Fruit fly (Drosophila melanogaster) whole organism, embryonic: ENCODE data around the gene CG12594.

Source experiments
- BtbVII ChIP-seq: fragments of 200-800 bp; sonication (Bioruptor generic); optimal IDR thresholded peaks from 3 replicates; lab custom pipeline; 2017; ENCODE audit warnings: missing biosample characterization, mild to moderate bottlenecking, missing genetic modification characterization
- CG10274 ChIP-seq: fragments of 200-800 bp; sonication (Bioruptor generic); optimal IDR thresholded peaks from 3 replicates; lab custom pipeline; 2017; ENCODE audit warnings: missing biosample characterization, mild to moderate bottlenecking, missing genetic modification characterization
- CG13296 ChIP-seq: fragments of 200-800 bp; sonication (Bioruptor generic); optimal IDR thresholded peaks from 3 replicates; lab custom pipeline; 2018; ENCODE audit warnings: missing biosample characterization, mild to moderate bottlenecking, missing genetic modification characterization
- CG1602 ChIP-seq: fragments of 200-800 bp; sonication (Bioruptor generic); optimal IDR thresholded peaks from 3 replicates; lab custom pipeline; 2016; ENCODE audit warnings: missing biosample characterization, missing genetic modification characterization
- CG17568 ChIP-seq: fragments of 200-800 bp; sonication (Bioruptor generic); optimal IDR thresholded peaks from 2 replicates; lab custom pipeline; 2018; ENCODE audit warnings: missing biosample characterization, mild to moderate bottlenecking, missing genetic modification characterization, moderate library complexity
- CG17829 ChIP-seq: fragments of 200-800 bp; optimal IDR thresholded peaks from 2 replicates; lab custom pipeline; 2019; ENCODE audit warnings: missing biosample characterization, mild to moderate bottlenecking, missing genetic modification characterization, moderate library complexity
- CG1832 ChIP-seq: fragments of 200-800 bp; sonication (Bioruptor generic); optimal IDR thresholded peaks from 2 replicates; lab custom pipeline; 2017; ENCODE audit warnings: missing biosample characterization, mild to moderate bottlenecking, missing genetic modification characterization, inconsistent platforms
- CG2116 ChIP-seq: fragments of 200-800 bp; sonication (Bioruptor generic); optimal IDR thresholded peaks from 3 replicates; lab custom pipeline; 2018; ENCODE audit warnings: missing biosample characterization, mild to moderate bottlenecking, missing genetic modification characterization
- CG33557 ChIP-seq: fragments of 200-800 bp; sonication (Bioruptor generic); optimal IDR thresholded peaks from 2 replicates; lab custom pipeline; 2019; ENCODE audit warnings: missing biosample characterization, mild to moderate bottlenecking, missing genetic modification characterization, moderate library complexity
- CG4360 ChIP-seq: fragments of 200-800 bp; sonication (Bioruptor generic); IDR thresholded peaks from 2 replicates; pipeline ENCODE4 v1.3.6; 2022; ENCODE audit warnings: missing biosample characterization, missing genetic modification characterization
- CG7372 ChIP-seq: fragments of 200-800 bp; sonication (Bioruptor generic); IDR thresholded peaks from 2 replicates; pipeline ENCODE4 v1.3.6; 2022; ENCODE audit warnings: missing biosample characterization, missing genetic modification characterization
- CG7556 ChIP-seq: fragments of 200-800 bp; sonication (Bioruptor generic); optimal IDR thresholded peaks from 2 replicates; lab custom pipeline; 2017; ENCODE audit warnings: missing biosample characterization, mild to moderate bottlenecking, missing genetic modification characterization
- CG7987 ChIP-seq: fragments of 200-800 bp; sonication (Bioruptor generic); optimal IDR thresholded peaks from 2 replicates; lab custom pipeline; 2018; ENCODE audit warnings: missing biosample characterization, mild to moderate bottlenecking, missing genetic modification characterization, moderate library complexity
- CG9609 ChIP-seq: fragments of 200-800 bp; sonication (Bioruptor generic); optimal IDR thresholded peaks from 3 replicates; lab custom pipeline; 2016; ENCODE audit warnings: missing biosample characterization, missing genetic modification characterization
- D19B ChIP-seq: fragments of 200-800 bp; sonication (Bioruptor generic); optimal IDR thresholded peaks from 2 replicates; lab custom pipeline; 2017; ENCODE audit warnings: missing biosample characterization, mild to moderate bottlenecking, missing genetic modification characterization
- HLH4C ChIP-seq: fragments of 200-800 bp; sonication (Bioruptor generic); IDR thresholded peaks from 3 replicates; pipeline ENCODE4 v1.3.6; 2022; ENCODE audit warnings: missing biosample characterization, missing genetic modification characterization; ENCODE audit not compliant: partially characterized antibody
- MBD-R2 ChIP-seq: fragments of 200-800 bp; sonication (Bioruptor generic); IDR thresholded peaks from 2 replicates; pipeline ENCODE4 v1.3.6; 2022; ENCODE audit warnings: missing biosample characterization, missing genetic modification characterization
- Med ChIP-seq: fragments of 200-800 bp; sonication (Bioruptor generic); peaks from one replicate; lab custom pipeline; 2016; ENCODE audit warnings: missing biosample characterization, missing genetic modification characterization, mild to moderate bottlenecking, inconsistent platforms, moderate library complexity
- NC2β ChIP-seq: fragments of 200-800 bp; sonication (Bioruptor generic); optimal IDR thresholded peaks from 2 replicates; lab custom pipeline; 2016; ENCODE audit warnings: missing biosample characterization, missing genetic modification characterization
- Nf-YB ChIP-seq: fragments of 200-800 bp; sonication (Bioruptor generic); optimal IDR thresholded peaks from 3 replicates; lab custom pipeline; 2019; ENCODE audit warnings: missing biosample characterization, mild to moderate bottlenecking, missing genetic modification characterization, moderate library complexity
- Sin3A ChIP-seq: fragments of >200 bp; optimal IDR thresholded peaks from 2 replicates; lab custom pipeline; 2018
- Spps ChIP-seq: fragments of 200-800 bp; sonication (Bioruptor generic); optimal IDR thresholded peaks from 2 replicates; lab custom pipeline; 2018; ENCODE audit warnings: missing biosample characterization, mild to moderate bottlenecking, missing genetic modification characterization
- Stat92E ChIP-seq, 3 experiments: fragments of >200 bp in 2 of 3; fragments of 200-800 bp in 1 of 3; sonication (Bioruptor generic) in 1 of 3; optimal IDR thresholded peaks; 2 replicates each; lab custom pipeline; 2017 to 2019; ENCODE audit warnings: missing biosample characterization in 3 of 3, missing genetic modification characterization in 3 of 3, mild to moderate bottlenecking in 1 of 3, moderate library complexity in 1 of 3
- aop ChIP-seq: fragments of 200-800 bp; sonication (Bioruptor generic); IDR thresholded peaks from 2 replicates; pipeline ENCODE4 v1.3.6; 2022; ENCODE audit warnings: missing biosample characterization, missing genetic modification characterization
- ara ChIP-seq: fragments of 200-800 bp; sonication (Bioruptor generic); IDR thresholded peaks from 2 replicates; pipeline ENCODE4 v1.3.6; 2022; ENCODE audit warnings: missing biosample characterization, missing genetic modification characterization
- cato ChIP-seq: fragments of 200-800 bp; sonication (Bioruptor generic); optimal IDR thresholded peaks from 2 replicates; lab custom pipeline; 2016; ENCODE audit warnings: missing biosample characterization, missing genetic modification characterization, borderline replicate concordance
- cg ChIP-seq: fragments of 200-800 bp; sonication (Bioruptor generic); optimal IDR thresholded peaks from 3 replicates; lab custom pipeline; 2019; ENCODE audit warnings: missing biosample characterization, mild to moderate bottlenecking, missing genetic modification characterization, moderate library complexity
- ci ChIP-seq: fragments of 200-800 bp; sonication (Bioruptor generic); IDR thresholded peaks from 3 replicates; pipeline ENCODE4 v1.3.6; 2022; ENCODE audit warnings: missing biosample characterization, missing genetic modification characterization
- crol ChIP-seq: fragments of 200-800 bp; sonication (Bioruptor generic); IDR thresholded peaks from 2 replicates; pipeline ENCODE4 v1.3.6; 2022; ENCODE audit warnings: missing biosample characterization, missing genetic modification characterization
- dmrt11E ChIP-seq: fragments of 200-800 bp; sonication (Bioruptor generic); optimal IDR thresholded peaks from 3 replicates; lab custom pipeline; 2018; ENCODE audit warnings: missing biosample characterization, mild to moderate bottlenecking, missing genetic modification characterization, moderate library complexity
- en ChIP-seq: fragments of 200-800 bp; sonication (Bioruptor generic); optimal IDR thresholded peaks from 2 replicates; lab custom pipeline; 2016; ENCODE audit warnings: missing biosample characterization, missing genetic modification characterization
- eve ChIP-seq, 2 experiments: fragments of >200 bp; optimal IDR thresholded peaks; 2 replicates each; lab custom pipeline; 2017; ENCODE audit warnings: missing biosample characterization in 2 of 2, missing genetic modification characterization in 2 of 2
- fd3F ChIP-seq: fragments of 200-800 bp; sonication (Bioruptor generic); optimal IDR thresholded peaks from 2 replicates; lab custom pipeline; 2018; ENCODE audit warnings: missing biosample characterization, mild to moderate bottlenecking, missing genetic modification characterization, moderate library complexity
- fu2 ChIP-seq: fragments of 200-800 bp; sonication (Bioruptor generic); optimal IDR thresholded peaks from 2 replicates; lab custom pipeline; 2016; ENCODE audit warnings: missing biosample characterization, missing genetic modification characterization
- gem ChIP-seq: fragments of 200-800 bp; sonication (Bioruptor generic); optimal IDR thresholded peaks from 2 replicates; lab custom pipeline; 2019; ENCODE audit warnings: missing biosample characterization, mild to moderate bottlenecking, missing genetic modification characterization, moderate library complexity
- grau ChIP-seq: fragments of 200-800 bp; optimal IDR thresholded peaks from 3 replicates; lab custom pipeline; 2019; ENCODE audit warnings: missing biosample characterization, mild to moderate bottlenecking, missing genetic modification characterization, moderate library complexity
- grn ChIP-seq: fragments of 200-800 bp; sonication (Bioruptor generic); optimal IDR thresholded peaks from 3 replicates; lab custom pipeline; 2017; ENCODE audit warnings: missing biosample characterization, missing genetic modification characterization
- insv ChIP-seq, 2 experiments: fragments of 200-800 bp; sonication (Bioruptor generic); optimal IDR thresholded peaks; 3 replicates each; lab custom pipeline; 2016 to 2018; ENCODE audit warnings: missing biosample characterization in 2 of 2, missing genetic modification characterization in 2 of 2
- jumu ChIP-seq: fragments of 200-800 bp; sonication (Bioruptor generic); optimal IDR thresholded peaks from 3 replicates; lab custom pipeline; 2016; ENCODE audit warnings: missing biosample characterization, missing genetic modification characterization
- kay ChIP-seq: fragments of 200-800 bp; sonication (Bioruptor generic); optimal IDR thresholded peaks from 2 replicates; lab custom pipeline; 2016; ENCODE audit warnings: missing biosample characterization, missing genetic modification characterization
- knrl ChIP-seq: fragments of 200-800 bp; sonication (Bioruptor generic); IDR thresholded peaks from 3 replicates; pipeline ENCODE4 v1.3.6; 2022; ENCODE audit warnings: missing biosample characterization, missing genetic modification characterization; ENCODE audit not compliant: partially characterized antibody
- maf-S ChIP-seq: fragments of 200-800 bp; sonication (Bioruptor generic); optimal IDR thresholded peaks from 2 replicates; lab custom pipeline; 2016; ENCODE audit warnings: missing biosample characterization, missing genetic modification characterization
- mam ChIP-seq: fragments of 200-800 bp; sonication (Bioruptor generic); optimal IDR thresholded peaks from 3 replicates; lab custom pipeline; 2016; ENCODE audit warnings: missing biosample characterization, missing genetic modification characterization
- odd ChIP-seq: fragments of 200-800 bp; sonication (Bioruptor generic); optimal IDR thresholded peaks from 2 replicates; lab custom pipeline; 2017; ENCODE audit warnings: missing biosample characterization, mild to moderate bottlenecking, missing genetic modification characterization
- slou ChIP-seq: fragments of 200-800 bp; sonication (Bioruptor generic); optimal IDR thresholded peaks from 3 replicates; lab custom pipeline; 2016; ENCODE audit warnings: missing biosample characterization, missing genetic modification characterization
- stwl ChIP-seq: fragments of 200-800 bp; sonication (Bioruptor generic); optimal IDR thresholded peaks from 3 replicates; lab custom pipeline; 2018; ENCODE audit warnings: missing biosample characterization, mild to moderate bottlenecking, missing genetic modification characterization, moderate library complexity
- vfl ChIP-seq: fragments of 200-800 bp; sonication (Bioruptor generic); optimal IDR thresholded peaks from 2 replicates; lab custom pipeline; 2016; ENCODE audit warnings: missing biosample characterization, missing genetic modification characterization
- vvl ChIP-seq: fragments of 200-800 bp; sonication (Bioruptor generic); IDR thresholded peaks from 2 replicates; pipeline ENCODE4 v1.3.6; 2022; ENCODE audit warnings: missing biosample characterization, missing genetic modification characterization

The CG12594 gene

DNA sequence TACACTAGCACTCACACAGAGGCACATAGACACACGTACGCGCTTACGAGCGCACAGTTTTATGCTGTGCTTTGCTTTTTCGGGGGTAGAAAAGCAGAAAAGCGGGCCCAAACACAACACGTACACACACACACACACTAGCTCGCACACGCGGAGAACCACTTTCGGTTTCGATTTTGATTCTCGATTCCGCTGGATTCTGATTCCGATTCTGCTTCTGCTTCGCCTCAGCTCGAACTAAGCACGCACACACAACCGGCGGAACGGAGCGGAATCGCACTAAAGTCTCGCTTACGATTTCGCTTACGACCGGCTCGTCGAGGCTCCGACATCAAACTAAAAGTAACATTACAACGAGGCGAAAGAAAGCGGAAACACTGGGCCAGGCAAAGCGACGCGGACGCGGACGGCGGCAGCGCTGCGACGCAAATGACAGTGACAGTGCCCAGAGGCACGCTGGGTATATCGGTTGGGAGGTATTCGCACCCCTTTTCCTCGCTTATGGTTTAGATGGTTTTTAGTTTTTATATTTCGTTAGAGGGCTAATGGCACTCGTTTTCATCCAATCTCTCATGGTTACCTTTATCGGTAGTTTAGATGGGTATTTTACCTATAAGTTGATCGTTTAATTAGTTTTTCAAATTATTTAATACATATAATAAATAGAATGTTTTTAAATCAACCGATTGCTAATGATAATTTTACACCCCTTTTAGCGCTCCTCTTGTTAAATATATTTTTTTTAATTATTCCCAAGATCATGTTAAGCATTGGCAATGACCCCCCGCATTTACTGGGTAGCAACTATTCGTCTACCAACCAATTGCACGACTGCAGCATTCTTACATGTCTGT, 56.7 kb downstream of the CG12594 start (continued):
- peak; percentile 41 for TF ChIP-seq CG13296
- no peak for TF ChIP-seq fu2
- TF ChIP-seq CG17568 (GFP tag; lab: Kevin White, UChicago), result no peak
- 0 out of 2 replicates have a peak, but pooled peaks have one; percentile 8 for TF ChIP-seq MBD-R2 (GFP tag; lab: Robert Waterston, UW)
- TF ChIP-seq Nf-YB (GFP tag; lab: Kevin White, UChicago), result peak; percentile 45
- peak; percentile 76 for TF ChIP-seq odd (GFP tag; lab: Kevin White, UChicago)
- peak; percentile 18 for TF ChIP-seq slou (GFP tag; lab: Kevin White, UChicago)
- no peak; the same call in 1 of the 2 replicates for TF ChIP-seq CG4360 (GFP tag; lab: Robert Waterston, UW)
- peak; percentile 50 for TF ChIP-seq CG17829 (tag; lab: Kevin White, UChicago)
- peak; percentile 94 for TF ChIP-seq Med
- TF ChIP-seq CG1832 (GFP tag; lab: Kevin White, UChicago), result no peak
- peak; percentile 61 for TF ChIP-seq BtbVII (GFP tag; lab: Kevin White, UChicago)
- peak; percentile 79 for TF ChIP-seq dmrt11E (tag; lab: Kevin White, UChicago)
- TF ChIP-seq D19B (GFP tag; lab: Kevin White, UChicago), result peak; percentile 99
- peak; percentile 45 for TF ChIP-seq jumu
- peak; percentile 44 for TF ChIP-seq mam (GFP tag; lab: Kevin White, UChicago)
- TF ChIP-seq grn, result no peak
- no peak for TF ChIP-seq maf-S (GFP tag; lab: Kevin White, UChicago)
- TF ChIP-seq CG7372 (GFP tag; lab: Robert Waterston, UW), result no peak
- TF ChIP-seq CG1602 (GFP tag; lab: Kevin White, UChicago), result peak; percentile 58
- TF ChIP-seq HLH4C (GFP tag; lab: Robert Waterston, UW), result peak; percentile 47; the same call in 1 of the 3 replicates
- TF ChIP-seq grau (tag; lab: Kevin White, UChicago), result peak; percentile 70
- TF ChIP-seq eve (GFP tag; optimal IDR thresholded peaks at IDR 0.05; lab: Kevin White, UChicago), result peak in 1 of 2 experiments; percentile 94
- peak; percentile 82 for TF ChIP-seq ci (GFP tag; lab: Robert Waterston, UW)
- peak; percentile 59 for TF ChIP-seq NC2β (GFP tag; lab: Kevin White, UChicago)
- TF ChIP-seq CG7556 (GFP tag; lab: Kevin White, UChicago), result peak; percentile 92
- TF ChIP-seq kay (GFP tag; lab: Kevin White, UChicago), result peak; percentile 13
- TF ChIP-seq ara (GFP tag; lab: Robert Waterston, UW), result peak; percentile 43
- TF ChIP-seq insv (GFP tag; optimal IDR thresholded peaks at IDR 0.05; lab: Kevin White, UChicago), result peak in 1 of 2 experiments; percentile 34
- peak; percentile 24 for TF ChIP-seq CG9609
- TF ChIP-seq CG10274 (GFP tag; lab: Kevin White, UChicago), result peak; percentile 11
- TF ChIP-seq cato (GFP tag; lab: Kevin White, UChicago), result peak; percentile 42
- TF ChIP-seq Stat92E (GFP tag; optimal IDR thresholded peaks at IDR 0.05; lab: Kevin White, UChicago), result peak in 1 of 3 experiments; percentile 74
- no peak for TF ChIP-seq Spps
- TF ChIP-seq crol, result peak; percentile 78; the same call in 1 of the 2 replicates
- peak; percentile 31; the same call in 1 of the 3 replicates for TF ChIP-seq knrl (GFP tag; lab: Robert Waterston, UW)
- peak; percentile 40 for TF ChIP-seq CG2116
- TF ChIP-seq vfl (GFP tag; lab: Kevin White, UChicago), result peak; percentile 16
- TF ChIP-seq Sin3A (lab: Kevin White, UChicago), result no peak
- peak; percentile 27 for TF ChIP-seq fd3F (GFP tag; lab: Kevin White, UChicago)
- TF ChIP-seq CG7987 (GFP tag; lab: Kevin White, UChicago), result peak; percentile 69
- peak; percentile 79 for TF ChIP-seq gem (tag; lab: Kevin White, UChicago)
- TF ChIP-seq vvl (GFP tag; lab: Robert Waterston, UW), result 0 out of 2 replicates have a peak, but pooled peaks have one; percentile 26
- TF ChIP-seq cg (GFP tag; lab: Kevin White, UChicago), result peak; percentile 93
- peak; percentile 81 for TF ChIP-seq CG33557 (GFP tag; lab: Kevin White, UChicago)
- peak; percentile 71 for TF ChIP-seq aop (GFP tag; lab: Robert Waterston, UW)
- TF ChIP-seq en (GFP tag; lab: Kevin White, UChicago), result no peak
- TF ChIP-seq stwl (tag; lab: Kevin White, UChicago), result no peak
